Worm (Caenorhabditis elegans) whole organism, L2 larva: ENCODE data around the gene txt-19.
"Not testable (repeated sequence)": the region's sequence is repeated elsewhere in the genome, so short reads cannot be mapped to it uniquely, and the experiment has no call there.

Experiments used
- C34F6.9 ChIP-seq: fragments of 150-350 bp; optimal IDR thresholded peaks from 2 replicates; lab custom pipeline; 2014; ENCODE audit warnings: missing biosample characterization, missing genetic modification characterization
- R02D3.7 ChIP-seq: fragments of 150-350 bp; optimal IDR thresholded peaks from 2 replicates; lab custom pipeline; 2014; ENCODE audit warnings: missing biosample characterization, missing genetic modification characterization
- Y55F3AM.14 ChIP-seq: fragments of 200-800 bp; sonication (Bioruptor generic); optimal IDR thresholded peaks from 2 replicates; lab custom pipeline; 2018; ENCODE audit warnings: mild to moderate bottlenecking, missing genetic modification characterization, missing compliant biosample characterization
- alr-1 ChIP-seq: fragments of 150-350 bp; optimal IDR thresholded peaks from 2 replicates; lab custom pipeline; 2014; ENCODE audit warnings: missing biosample characterization, missing genetic modification characterization
- aly-2 ChIP-seq: fragments of 150-350 bp; optimal IDR thresholded peaks from 2 replicates; lab custom pipeline; 2014; ENCODE audit warnings: missing biosample characterization, missing genetic modification characterization
- ama-1 ChIP-seq: fragments of 150-350 bp; optimal IDR thresholded peaks from 2 replicates; lab custom pipeline; 2018; ENCODE audit warnings: inconsistent platforms
- ceh-82 ChIP-seq: fragments of 150-350 bp; optimal IDR thresholded peaks from 2 replicates; lab custom pipeline; 2014; ENCODE audit warnings: missing biosample characterization, missing genetic modification characterization
- crh-2 ChIP-seq: sonication (generic microtip); optimal IDR thresholded peaks from 2 replicates; lab custom pipeline; 2017; ENCODE audit warnings: missing biosample characterization, missing genetic modification characterization
- egl-27 ChIP-seq: sonication (generic microtip); optimal IDR thresholded peaks from 3 replicates; lab custom pipeline; 2017; ENCODE audit warnings: missing biosample characterization, missing genetic modification reagents, missing genetic modification characterization
- elt-3 ChIP-seq: sonication (generic microtip); optimal IDR thresholded peaks from 2 replicates; lab custom pipeline; 2017; ENCODE audit warnings: missing biosample characterization, missing genetic modification characterization
- fos-1 ChIP-seq: fragments of 150-350 bp; optimal IDR thresholded peaks from 2 replicates; lab custom pipeline; 2014; ENCODE audit warnings: missing biosample characterization, missing genetic modification characterization
- gmeb-1 ChIP-seq: fragments of 150-350 bp; optimal IDR thresholded peaks from 2 replicates; lab custom pipeline; 2014; ENCODE audit warnings: missing biosample characterization, missing genetic modification characterization
- lin-11 ChIP-seq: fragments of 150-350 bp; sonication (generic microtip); optimal IDR thresholded peaks from 2 replicates; lab custom pipeline; 2014; ENCODE audit warnings: missing biosample characterization, missing genetic modification characterization, inconsistent platforms, mixed read lengths
- lin-13 ChIP-seq: fragments of 150-350 bp; optimal IDR thresholded peaks from 2 replicates; lab custom pipeline; 2014; ENCODE audit warnings: missing biosample characterization, missing genetic modification reagents, missing genetic modification characterization
- lin-39 ChIP-seq: fragments of 150-350 bp; optimal IDR thresholded peaks from 2 replicates; lab custom pipeline; 2014; ENCODE audit warnings: missing biosample characterization, missing genetic modification reagents, missing genetic modification characterization
- mab-5 ChIP-seq: fragments of 150-350 bp; optimal IDR thresholded peaks from 2 replicates; lab custom pipeline; 2014; ENCODE audit warnings: missing biosample characterization, missing genetic modification characterization
- nhr-10 ChIP-seq: sonication (generic microtip); optimal IDR thresholded peaks from 2 replicates; lab custom pipeline; 2017; ENCODE audit warnings: missing biosample characterization, missing genetic modification characterization
- nhr-11 ChIP-seq: fragments of 150-350 bp; optimal IDR thresholded peaks from 2 replicates; lab custom pipeline; 2014; ENCODE audit warnings: missing biosample characterization, missing genetic modification characterization
- nhr-12 ChIP-seq: fragments of 150-350 bp; optimal IDR thresholded peaks from 2 replicates; lab custom pipeline; 2014; ENCODE audit warnings: missing biosample characterization, missing genetic modification characterization
- nhr-129 ChIP-seq: fragments of 150-350 bp; optimal IDR thresholded peaks from 2 replicates; lab custom pipeline; 2014; ENCODE audit warnings: missing biosample characterization, missing genetic modification characterization
- nhr-21 ChIP-seq: fragments of 150-350 bp; optimal IDR thresholded peaks from 2 replicates; lab custom pipeline; 2014; ENCODE audit warnings: missing biosample characterization, missing genetic modification characterization
- nhr-237 ChIP-seq: fragments of 150-350 bp; optimal IDR thresholded peaks from 2 replicates; lab custom pipeline; 2014; ENCODE audit warnings: missing biosample characterization, missing genetic modification characterization
- nhr-25 ChIP-seq: fragments of 150-350 bp; sonication (generic microtip); optimal IDR thresholded peaks from 3 replicates; lab custom pipeline; 2014; ENCODE audit warnings: missing biosample characterization, missing genetic modification characterization
- nhr-6 ChIP-seq: fragments of 150-350 bp; optimal IDR thresholded peaks from 2 replicates; lab custom pipeline; 2014; ENCODE audit warnings: missing biosample characterization, missing genetic modification characterization
- nhr-77 ChIP-seq: fragments of 150-350 bp; optimal IDR thresholded peaks from 2 replicates; lab custom pipeline; 2014; ENCODE audit warnings: missing biosample characterization, missing genetic modification characterization
- peb-1 ChIP-seq: fragments of 150-350 bp; optimal IDR thresholded peaks from 2 replicates; lab custom pipeline; 2014; ENCODE audit warnings: missing biosample characterization, missing genetic modification characterization
- skn-1 ChIP-seq: sonication (generic microtip); optimal IDR thresholded peaks from 2 replicates; lab custom pipeline; 2017; ENCODE audit warnings: missing biosample characterization, missing genetic modification characterization
- sma-3 ChIP-seq: sonication (generic microtip); optimal IDR thresholded peaks from 2 replicates; lab custom pipeline; 2016; ENCODE audit warnings: missing genetic modification reagents, missing genetic modification characterization, missing compliant biosample characterization
- sma-9 ChIP-seq, 2 experiments: fragments of 150-350 bp in 1 of 2; sonication (generic microtip) in 1 of 2; optimal IDR thresholded peaks; 2 replicates each; lab custom pipeline; 2014 to 2016; ENCODE audit warnings: missing genetic modification characterization in 2 of 2, mild to moderate bottlenecking in 1 of 2, missing biosample characterization in 1 of 2, missing compliant biosample characterization in 1 of 2, missing genetic modification reagents in 1 of 2, moderate library complexity in 1 of 2
- snpc-4 ChIP-seq: fragments of 150-350 bp; optimal IDR thresholded peaks from 2 replicates; lab custom pipeline; 2014; ENCODE audit warnings: missing biosample characterization, missing genetic modification characterization
- unc-62 ChIP-seq: fragments of 150-350 bp; optimal IDR thresholded peaks from 2 replicates; lab custom pipeline; 2014; ENCODE audit warnings: missing biosample characterization, missing genetic modification reagents, missing genetic modification characterization
- ztf-11 ChIP-seq: sonication (generic microtip); optimal IDR thresholded peaks from 2 replicates; lab custom pipeline; 2017; ENCODE audit warnings: missing biosample characterization, missing genetic modification characterization
- ztf-4 ChIP-seq: fragments of 150-350 bp; optimal IDR thresholded peaks from 2 replicates; lab custom pipeline; 2014; ENCODE audit warnings: missing biosample characterization, missing genetic modification characterization

The txt-19 gene

ce11 chrIV:12865884-12866283, 20.2 kb downstream of the txt-19 start, which contains the start of gene clec-186:
clec-186 (plus strand) TSS chrIV:12866109.
- TF ChIP-seq fos-1 (tag; lab: Kevin White, UChicago) (peak; percentile 91), nhr-21 (tag; lab: Kevin White, UChicago) (no peak), crh-2 (peak; percentile 21), aly-2 (tag; lab: Kevin White, UChicago) (no peak), ama-1 (no peak), lin-11 (tag; lab: Kevin White, UChicago) (no peak), nhr-11 (no peak), mab-5 (tag; lab: Kevin White, UChicago) (no peak), nhr-237 (tag; lab: Kevin White, UChicago) (no peak), nhr-10 (tag; lab: Kevin White, UChicago) (no peak), ztf-11 (no peak), gmeb-1 (no peak), peb-1 (no peak), sma-9 (GFP tag; optimal IDR thresholded peaks at IDR 0.05; lab: Kevin White, UChicago) (peak; percentile 54), sma-9 (tag; optimal IDR thresholded peaks at IDR 0.05; lab: Kevin White, UChicago) (no peak), lin-13 (GFP tag; lab: Kevin White, UChicago) (no peak), Y55F3AM.14 (no peak)

DNA sequence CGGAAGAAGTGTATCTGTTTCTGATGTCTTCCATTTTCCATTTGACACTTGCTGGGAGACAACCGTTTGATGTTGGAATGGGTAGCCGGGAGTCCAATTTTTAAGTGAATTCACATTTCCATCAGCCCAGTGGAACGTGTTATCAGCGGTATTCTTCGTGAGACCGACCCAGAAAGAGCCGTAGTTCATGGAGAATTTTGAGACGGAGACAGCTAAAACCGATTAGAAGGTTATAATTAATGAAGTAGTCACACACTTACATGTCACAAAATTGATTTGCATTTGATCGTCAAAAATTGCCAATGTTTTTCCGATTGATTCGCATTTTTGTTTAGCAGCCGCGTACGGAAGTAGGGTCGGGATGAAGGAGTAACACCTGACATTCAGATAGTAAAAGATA, 23.7 kb downstream of the txt-19 start:
- no peak for TF ChIP-seq unc-62 (GFP tag; lab: Kevin White, UChicago)
- TF ChIP-seq fos-1 (tag; lab: Kevin White, UChicago) = no peak
- no peak for TF ChIP-seq egl-27 (tag; lab: Kevin White, UChicago)
- TF ChIP-seq Y55F3AM.14 = no peak
- no peak for TF ChIP-seq nhr-77
- no peak for TF ChIP-seq nhr-12 (tag; lab: Kevin White, UChicago)

DNA sequence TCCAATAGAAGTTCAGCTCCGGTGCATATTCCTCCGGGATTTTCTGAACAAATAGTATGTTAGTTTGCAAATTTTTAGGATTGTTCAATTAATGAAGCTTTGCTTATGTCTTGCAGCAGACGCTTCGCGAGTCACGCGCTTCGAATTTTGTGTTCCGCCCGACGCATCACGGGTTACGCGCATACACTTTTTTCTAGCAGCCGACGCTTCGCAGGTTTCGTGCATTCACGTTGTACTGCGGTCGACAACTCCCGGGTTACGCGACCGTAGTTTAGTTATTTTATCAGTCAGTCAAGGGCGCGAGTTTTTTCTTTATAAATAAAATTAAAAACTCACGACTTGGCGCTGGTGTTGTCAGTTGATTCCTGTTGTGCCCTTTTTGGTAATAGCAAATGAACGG, 24.1 kb downstream of the txt-19 start:
- TF ChIP-seq sma-3 (GFP tag; lab: Kevin White, UChicago) = no peak
- no peak for TF ChIP-seq nhr-129 (tag; lab: Kevin White, UChicago)
- TF ChIP-seq nhr-25 (tag; lab: Kevin White, UChicago) = no peak
- peak; percentile 28 for TF ChIP-seq snpc-4 (tag; lab: Kevin White, UChicago)

- no peak for TF ChIP-seq skn-1 (tag; lab: Kevin White, UChicago)
- TF ChIP-seq nhr-12 (tag; lab: Kevin White, UChicago) = no peak
- no peak for TF ChIP-seq nhr-77
- no peak for TF ChIP-seq R02D3.7 (tag; lab: Kevin White, UChicago)
- TF ChIP-seq ceh-82 = no peak
- no peak for TF ChIP-seq alr-1
Measured at ce11 chrIV:12870315-12870714, 24.6 kb downstream of the txt-19 start.

- TF ChIP-seq sma-3 (GFP tag; lab: Kevin White, UChicago) = no peak
- TF ChIP-seq fos-1 (tag; lab: Kevin White, UChicago) = peak; percentile 9
- TF ChIP-seq, all 48 proteins: peak for 1
Measured at ce11 chrIV:12871445-12871947, 25.8 kb downstream of the txt-19 start, which contains the start of gene clec-187. clec-187 (minus strand) TSS chrIV:12871495.

ce11 chrIV:12875260-12875659, 29.6 kb downstream of the txt-19 start, which contains the start of gene ZK896.1:
ZK896.1 (minus strand) TSS chrIV:12875360.
- not testable (repeated sequence) for TF ChIP-seq lin-39 (tag; lab: Kevin White, UChicago); nhr-6; C34F6.9 (tag; lab: Kevin White, UChicago)

ce11 chrIV:12876558-12876957, 30.9 kb downstream of the txt-19 start:
- TF ChIP-seq mab-5 (tag; lab: Kevin White, UChicago) = no peak
- peak; percentile 85 for TF ChIP-seq fos-1 (tag; lab: Kevin White, UChicago)
- no peak for TF ChIP-seq elt-3 (tag; lab: Kevin White, UChicago)
- TF ChIP-seq ztf-4 (tag; lab: Kevin White, UChicago) = no peak
- TF ChIP-seq sma-9 (GFP tag; optimal IDR thresholded peaks at IDR 0.05; lab: Kevin White, UChicago) = peak; percentile 31
- TF ChIP-seq sma-9 (tag; optimal IDR thresholded peaks at IDR 0.05; lab: Kevin White, UChicago) = no peak
- TF ChIP-seq ztf-11 = no peak
- TF ChIP-seq nhr-77 = no peak
